Fruit fly (Drosophila melanogaster): Measurements from ENCODE around the gene CG4822.

CG4822 gene

dm6 chr2L:155215-155712, 33.7 kb upstream of the CG4822 start, which contains the start of gene Pus10 (continued):
- TF ChIP-seq grn (GFP tag; optimal IDR thresholded peaks at IDR 0.05) (no peak), ap (GFP tag; IDR thresholded peaks at IDR 0.05) (no peak), MTF-1 (GFP tag; optimal IDR thresholded peaks at IDR 0.05; ENCODE audit: borderline replicate concordance) (no peak), croc (GFP tag; conservative IDR thresholded peaks at IDR 0.05) (no peak), sima (GFP tag; optimal IDR thresholded peaks at IDR 0.05) (no peak), CHES-1-like (GFP tag; optimal IDR thresholded peaks at IDR 0.05) (peak; percentile 38), Mes4 (GFP tag; optimal IDR thresholded peaks at IDR 0.05) (no peak), nau (GFP tag; optimal IDR thresholded peaks at IDR 0.05) (no peak), dm (GFP tag; optimal IDR thresholded peaks at IDR 0.05) (peak; percentile 82), dpn (GFP tag; optimal IDR thresholded peaks at IDR 0.05) (peak in 1 of 2 experiments; percentile 0), Pdp1 (GFP tag; optimal IDR thresholded peaks at IDR 0.05) (peak in 1 of 2 experiments; percentile 99), Asciz (GFP tag; optimal IDR thresholded peaks at IDR 0.05) (no peak), Hand (GFP tag; optimal IDR thresholded peaks at IDR 0.05) (no peak), HLH3B (GFP tag; IDR thresholded peaks at IDR 0.05) (no peak), CG7271 (tag; optimal IDR thresholded peaks at IDR 0.05) (no peak), CG31388 (GFP tag; optimal IDR thresholded peaks at IDR 0.05) (no peak), btn (GFP tag; optimal IDR thresholded peaks at IDR 0.05) (no peak), CG3726 (GFP tag; IDR thresholded peaks at IDR 0.05) (no peak), seq (GFP tag; IDR thresholded peaks at IDR 0.05) (no peak), CG18764 (GFP tag; optimal IDR thresholded peaks at IDR 0.05) (no peak), Eip74EF (GFP tag; optimal IDR thresholded peaks at IDR 0.05) (no peak), H15 (GFP tag; IDR thresholded peaks at IDR 0.05) (no peak), CkIIα-i1 (GFP tag; IDR thresholded peaks at IDR 0.05) (no peak), CG6254 (GFP tag; optimal IDR thresholded peaks at IDR 0.05) (no peak), Ada2b (GFP tag; IDR thresholded peaks at IDR 0.05) (no peak), CG8924 (tag; optimal IDR thresholded peaks at IDR 0.05) (peak; percentile 65), B-H2 (GFP tag; optimal IDR thresholded peaks at IDR 0.05) (peak; percentile 68), CG4820 (GFP tag; optimal IDR thresholded peaks at IDR 0.05) (no peak), mirr (GFP tag; optimal IDR thresholded peaks at IDR 0.05) (no peak), ewg (GFP tag; optimal IDR thresholded peaks at IDR 0.05) (peak; percentile 13), Drgx (GFP tag; IDR thresholded peaks at IDR 0.05) (no peak), NC2β (GFP tag; optimal IDR thresholded peaks at IDR 0.05) (no peak), onecut (GFP tag; IDR thresholded peaks at IDR 0.05) (peak; percentile 14; the same call in 1 of the 2 replicates), CG14050 (GFP tag; IDR thresholded peaks at IDR 0.05) (no peak), sug (tag; optimal IDR thresholded peaks at IDR 0.05) (peak; percentile 16), nmo (GFP tag; optimal IDR thresholded peaks at IDR 0.05) (peak; percentile 6), NfI (GFP tag; optimal IDR thresholded peaks at IDR 0.05) (no peak), Doc2 (GFP tag; IDR thresholded peaks at IDR 0.05) (no peak), CG9215 (GFP tag; IDR thresholded peaks at IDR 0.05) (no peak), CG18619 (GFP tag; optimal IDR thresholded peaks at IDR 0.05) (no peak), Sox100B (GFP tag; optimal IDR thresholded peaks at IDR 0.05) (no peak), CG9437 (GFP tag; optimal IDR thresholded peaks at IDR 0.05) (peak; percentile 16), jumu (GFP tag; optimal IDR thresholded peaks at IDR 0.05) (no peak), CG15269 (tag; optimal IDR thresholded peaks at IDR 0.05) (no peak), otp (GFP tag; IDR thresholded peaks at IDR 0.05) (no peak), CG2116 (GFP tag; optimal IDR thresholded peaks at IDR 0.05) (peak; percentile 39), Fer3 (tag; optimal IDR thresholded peaks at IDR 0.05) (no peak), gce (GFP tag; IDR thresholded peaks at IDR 0.05) (no peak), mld (GFP tag; IDR thresholded peaks at IDR 0.05; ENCODE audit: partially characterized antibody) (no peak), bcd (GFP tag; optimal IDR thresholded peaks at IDR 0.05) (no peak), CG8089 (GFP tag; optimal IDR thresholded peaks at IDR 0.05) (no peak)

All from whole organism, embryonic.